Worm (Caenorhabditis elegans) whole organism, L4 larva: ENCODE measurements around the gene ucr-1.

Experiments used
- F26F4.8 ChIP-seq: fragments of 200-800 bp; sonication (Bioruptor generic); conservative IDR thresholded peaks from 2 replicates; pipeline ENCODE4 v1.3.6; 2022; ENCODE audit warnings: missing genetic modification characterization, missing compliant biosample characterization
- F49E8.2 ChIP-seq: sonication (generic microtip); optimal IDR thresholded peaks from 2 replicates; lab custom pipeline; 2016; ENCODE audit warnings: missing compliant biosample characterization, mild to moderate bottlenecking, missing genetic modification characterization, borderline replicate concordance
- R02D3.7 ChIP-seq: fragments of 150-350 bp; sonication (generic microtip); optimal IDR thresholded peaks from 3 replicates; lab custom pipeline; 2014; ENCODE audit warnings: missing biosample characterization, missing genetic modification characterization
- T20F7.1 ChIP-seq: fragments of 200-800 bp; sonication (Bioruptor generic); optimal IDR thresholded peaks from 2 replicates; lab custom pipeline; 2018; ENCODE audit warnings: mild to moderate bottlenecking, missing genetic modification characterization, missing compliant biosample characterization
- T26A8.4 ChIP-seq: fragments of 200-800 bp; sonication (Bioruptor generic); IDR thresholded peaks from 2 replicates; pipeline ENCODE4 v1.3.6; 2022; ENCODE audit warnings: missing genetic modification characterization, missing compliant biosample characterization
- Y105C5A.15 ChIP-seq: fragments of 200-800 bp; sonication (Bioruptor generic); IDR thresholded peaks from 2 replicates; pipeline ENCODE4 v1.3.6; 2022; ENCODE audit warnings: missing genetic modification characterization, missing compliant biosample characterization
- Y75B8A.6 ChIP-seq: fragments of 200-800 bp; sonication (Bioruptor generic); IDR thresholded peaks from 2 replicates; pipeline ENCODE4 v1.3.6; 2022; ENCODE audit warnings: missing genetic modification reagents, missing genetic modification characterization, missing compliant biosample characterization
- ZK337.2 ChIP-seq: fragments of 200-800 bp; sonication (Bioruptor generic); IDR thresholded peaks from 2 replicates; pipeline ENCODE4 v1.3.6; 2022; ENCODE audit warnings: missing genetic modification reagents, missing genetic modification characterization, missing compliant biosample characterization
- aly-2 ChIP-seq: sonication (generic microtip); optimal IDR thresholded peaks from 2 replicates; lab custom pipeline; 2018; ENCODE audit warnings: missing biosample characterization, missing genetic modification characterization
- ama-1 ChIP-seq: fragments of 150-350 bp; optimal IDR thresholded peaks from 2 replicates; lab custom pipeline; 2014; ENCODE audit warnings: inconsistent platforms, mixed read lengths
- arid-1 ChIP-seq: fragments of 200-800 bp; sonication (Bioruptor generic); conservative IDR thresholded peaks from 2 replicates; pipeline ENCODE4 v1.3.6; 2022; ENCODE audit warnings: missing genetic modification reagents, missing genetic modification characterization, missing compliant biosample characterization
- ceh-32 ChIP-seq: sonication (generic microtip); optimal IDR thresholded peaks from 2 replicates; lab custom pipeline; 2016; ENCODE audit warnings: mild to moderate bottlenecking, missing genetic modification characterization, missing compliant biosample characterization; ENCODE audit not compliant: poor library complexity
- ceh-44 ChIP-seq: fragments of 200-800 bp; sonication (Bioruptor generic); IDR thresholded peaks from 2 replicates; pipeline ENCODE4 v1.3.6; 2022; ENCODE audit warnings: missing genetic modification reagents, missing genetic modification characterization, missing compliant biosample characterization
- daf-12 ChIP-seq: fragments of 150-350 bp; optimal IDR thresholded peaks from 2 replicates; lab custom pipeline; 2014; ENCODE audit warnings: missing biosample characterization, missing genetic modification reagents, missing genetic modification characterization
- daf-8 ChIP-seq: fragments of 200-800 bp; sonication (Bioruptor generic); IDR thresholded peaks from 2 replicates; pipeline ENCODE4 v1.3.6; 2022; ENCODE audit warnings: missing genetic modification characterization, missing compliant biosample characterization
- dmd-6 ChIP-seq: fragments of 200-800 bp; sonication (Bioruptor generic); IDR thresholded peaks from 2 replicates; pipeline ENCODE4 v1.3.6; 2022; ENCODE audit warnings: missing genetic modification reagents, missing genetic modification characterization, missing compliant biosample characterization
- dmd-9 ChIP-seq: fragments of 200-800 bp; sonication (Bioruptor generic); IDR thresholded peaks from 2 replicates; pipeline ENCODE4 v1.3.6; 2022; ENCODE audit warnings: missing genetic modification reagents, missing genetic modification characterization, missing compliant biosample characterization
- dpl-1 ChIP-seq: fragments of 150-350 bp; optimal IDR thresholded peaks from 2 replicates; lab custom pipeline; 2014; ENCODE audit warnings: missing biosample characterization, missing genetic modification reagents, missing genetic modification characterization
- duxl-1 ChIP-seq: sonication (generic microtip); optimal IDR thresholded peaks from 2 replicates; lab custom pipeline; 2016; ENCODE audit warnings: mild to moderate bottlenecking, missing genetic modification characterization, moderate library complexity, missing compliant biosample characterization; ENCODE audit not compliant: poor library complexity
- fos-1 ChIP-seq: fragments of 150-350 bp; optimal IDR thresholded peaks from 2 replicates; lab custom pipeline; 2014; ENCODE audit warnings: missing biosample characterization, missing genetic modification characterization
- hlh-30 ChIP-seq: sonication (generic microtip); optimal IDR thresholded peaks from 2 replicates; lab custom pipeline; 2017; ENCODE audit warnings: antibody characterized with exemption, mild to moderate bottlenecking, missing genetic modification characterization, missing compliant biosample characterization; ENCODE audit not compliant: insufficient read depth
- hmg-1.1 ChIP-seq: fragments of 200-800 bp; sonication (Bioruptor generic); IDR thresholded peaks from 2 replicates; pipeline ENCODE4 v1.3.6; 2022; ENCODE audit warnings: missing genetic modification reagents, missing genetic modification characterization, missing compliant biosample characterization
- jun-1 ChIP-seq: fragments of 150-350 bp; optimal IDR thresholded peaks from 2 replicates; lab custom pipeline; 2014; ENCODE audit warnings: missing biosample characterization, missing genetic modification reagents, missing genetic modification characterization
- lin-15B ChIP-seq: fragments of 150-350 bp; sonication (generic microtip); optimal IDR thresholded peaks from 3 replicates; lab custom pipeline; 2014; ENCODE audit warnings: missing biosample characterization, missing genetic modification characterization
- lin-29 ChIP-seq: fragments of 200-800 bp; sonication (Bioruptor generic); IDR thresholded peaks from 2 replicates; pipeline ENCODE4 v1.3.6; 2022; ENCODE audit warnings: missing genetic modification reagents, missing genetic modification characterization, missing compliant biosample characterization
- lin-39 ChIP-seq: fragments of 150-350 bp; optimal IDR thresholded peaks from 2 replicates; lab custom pipeline; 2014; ENCODE audit warnings: missing biosample characterization, missing genetic modification reagents, missing genetic modification characterization
- madf-5 ChIP-seq, 2 experiments: fragments of 200-800 bp; sonication (Bioruptor generic); IDR thresholded peaks; 2 replicates each; pipeline ENCODE4 v1.3.6; 2022; ENCODE audit warnings: missing compliant biosample characterization in 2 of 2, missing genetic modification characterization in 2 of 2
- madf-9 ChIP-seq: fragments of 200-800 bp; sonication (Bioruptor generic); conservative IDR thresholded peaks from 2 replicates; pipeline ENCODE4 v1.3.6; 2022; ENCODE audit warnings: missing genetic modification reagents, missing genetic modification characterization, missing compliant biosample characterization
- mdl-1 ChIP-seq, 2 experiments: fragments of 150-350 bp in 1 of 2; sonication (generic microtip) in 1 of 2; optimal IDR thresholded peaks; 2 replicates each; lab custom pipeline; 2014 to 2017; ENCODE audit warnings: missing biosample characterization in 2 of 2, missing genetic modification characterization in 2 of 2
- mep-1 ChIP-seq: fragments of 150-350 bp; sonication (generic microtip); optimal IDR thresholded peaks from 3 replicates; lab custom pipeline; 2014; ENCODE audit warnings: missing biosample characterization, missing genetic modification characterization
- mxl-2 ChIP-seq: fragments of 200-800 bp; sonication (Bioruptor generic); conservative IDR thresholded peaks from 2 replicates; pipeline ENCODE4 v1.3.6; 2022; ENCODE audit warnings: missing genetic modification reagents, missing genetic modification characterization, missing compliant biosample characterization
- nhr-10 ChIP-seq: fragments of 150-350 bp; optimal IDR thresholded peaks from 2 replicates; lab custom pipeline; 2014; ENCODE audit warnings: missing biosample characterization, missing genetic modification characterization
- nhr-102 ChIP-seq: sonication (generic microtip); optimal IDR thresholded peaks from 2 replicates; lab custom pipeline; 2016; ENCODE audit warnings: mild to moderate bottlenecking, missing genetic modification characterization, moderate library complexity, missing compliant biosample characterization
- nhr-11 ChIP-seq: fragments of 150-350 bp; optimal IDR thresholded peaks from 2 replicates; lab custom pipeline; 2014; ENCODE audit warnings: missing biosample characterization, missing genetic modification characterization
- nhr-111 ChIP-seq: fragments of 200-800 bp; sonication (Bioruptor generic); optimal IDR thresholded peaks from 2 replicates; lab custom pipeline; 2018; ENCODE audit warnings: mild to moderate bottlenecking, missing genetic modification characterization, missing compliant biosample characterization
- nhr-237 ChIP-seq: sonication (generic microtip); optimal IDR thresholded peaks from 2 replicates; lab custom pipeline; 2017; ENCODE audit warnings: missing biosample characterization, missing genetic modification characterization
- nhr-25 ChIP-seq: sonication (generic microtip); optimal IDR thresholded peaks from 2 replicates; lab custom pipeline; 2017; ENCODE audit warnings: missing genetic modification characterization, mild to moderate bottlenecking, missing compliant biosample characterization, antibody characterized with exemption, moderate library complexity, borderline replicate concordance; ENCODE audit not compliant: insufficient read depth
- nhr-6 ChIP-seq: fragments of 150-350 bp; optimal IDR thresholded peaks from 2 replicates; lab custom pipeline; 2014; ENCODE audit warnings: missing biosample characterization, missing genetic modification characterization
- nhr-77 ChIP-seq: fragments of 150-350 bp; optimal IDR thresholded peaks from 2 replicates; lab custom pipeline; 2014; ENCODE audit warnings: missing biosample characterization, missing genetic modification characterization
- rbr-2 ChIP-seq: sonication (generic microtip); optimal IDR thresholded peaks from 2 replicates; lab custom pipeline; 2016; ENCODE audit warnings: missing genotype, missing genetic modification characterization, missing compliant biosample characterization
- set-16 ChIP-seq: fragments of 200-800 bp; sonication (Bioruptor generic); IDR thresholded peaks from 2 replicates; pipeline ENCODE4 v1.3.6; 2022; ENCODE audit warnings: missing genetic modification reagents, missing genetic modification characterization, missing compliant biosample characterization
- skn-1 ChIP-seq: fragments of 150-350 bp; optimal IDR thresholded peaks from 2 replicates; lab custom pipeline; 2014; ENCODE audit warnings: missing biosample characterization, missing genetic modification characterization
- snpc-4 ChIP-seq: fragments of 150-350 bp; optimal IDR thresholded peaks from 2 replicates; lab custom pipeline; 2014; ENCODE audit warnings: missing biosample characterization, missing genetic modification characterization
- tag-97 ChIP-seq: fragments of 200-800 bp; sonication (Bioruptor generic); IDR thresholded peaks from 2 replicates; pipeline ENCODE4 v1.3.6; 2022; ENCODE audit warnings: missing genetic modification characterization, missing compliant biosample characterization
- vab-7 ChIP-seq: fragments of 200-800 bp; sonication (Bioruptor generic); IDR thresholded peaks from 2 replicates; pipeline ENCODE4 v1.3.6; 2022; ENCODE audit warnings: missing genetic modification reagents, missing genetic modification characterization, missing compliant biosample characterization
- zag-1 ChIP-seq: fragments of 150-350 bp; optimal IDR thresholded peaks from 2 replicates; lab custom pipeline; 2014; ENCODE audit warnings: missing biosample characterization, missing genetic modification characterization
- zfp-2 ChIP-seq: sonication (generic microtip); optimal IDR thresholded peaks from 2 replicates; lab custom pipeline; 2016; ENCODE audit warnings: mild to moderate bottlenecking, missing genetic modification characterization, missing compliant biosample characterization
- ztf-7 ChIP-seq: fragments of 150-350 bp; optimal IDR thresholded peaks from 2 replicates; lab custom pipeline; 2014; ENCODE audit warnings: missing biosample characterization, missing genetic modification characterization

ucr-1 gene

DNA sequence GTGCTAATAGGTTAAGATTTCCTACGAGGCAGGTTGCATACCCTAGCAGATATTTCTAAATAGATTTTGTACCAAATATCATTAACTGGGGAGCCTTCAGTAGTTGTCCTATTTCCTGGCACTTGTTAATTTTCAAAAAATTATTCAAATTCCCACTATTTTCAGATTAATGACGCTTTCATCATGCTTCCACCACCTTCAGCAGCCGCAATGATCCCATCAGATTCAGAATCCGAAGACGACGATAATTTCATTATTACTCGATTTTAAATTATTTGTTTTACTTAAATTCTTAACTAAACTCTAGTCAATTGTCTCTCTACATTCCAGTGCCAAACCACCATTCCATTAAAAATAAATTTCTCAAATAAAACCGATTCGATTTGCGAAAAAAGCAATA lies 41.1 kb upstream of the ucr-1 start (continued):
- TF ChIP-seq ceh-44 (GFP tag; lab: Robert Waterston, UW) = no peak
- TF ChIP-seq nhr-25 (tag; lab: Kevin White, UChicago) = no peak
- TF ChIP-seq R02D3.7 (tag; lab: Kevin White, UChicago) = no peak
- peak; percentile 53 for TF ChIP-seq mep-1 (tag; lab: Kevin White, UChicago)
- TF ChIP-seq F49E8.2 = no peak
- peak; percentile 22 for TF ChIP-seq nhr-6 (tag; lab: Kevin White, UChicago)
- no peak for TF ChIP-seq dpl-1
- no peak for TF ChIP-seq lin-39

DNA sequence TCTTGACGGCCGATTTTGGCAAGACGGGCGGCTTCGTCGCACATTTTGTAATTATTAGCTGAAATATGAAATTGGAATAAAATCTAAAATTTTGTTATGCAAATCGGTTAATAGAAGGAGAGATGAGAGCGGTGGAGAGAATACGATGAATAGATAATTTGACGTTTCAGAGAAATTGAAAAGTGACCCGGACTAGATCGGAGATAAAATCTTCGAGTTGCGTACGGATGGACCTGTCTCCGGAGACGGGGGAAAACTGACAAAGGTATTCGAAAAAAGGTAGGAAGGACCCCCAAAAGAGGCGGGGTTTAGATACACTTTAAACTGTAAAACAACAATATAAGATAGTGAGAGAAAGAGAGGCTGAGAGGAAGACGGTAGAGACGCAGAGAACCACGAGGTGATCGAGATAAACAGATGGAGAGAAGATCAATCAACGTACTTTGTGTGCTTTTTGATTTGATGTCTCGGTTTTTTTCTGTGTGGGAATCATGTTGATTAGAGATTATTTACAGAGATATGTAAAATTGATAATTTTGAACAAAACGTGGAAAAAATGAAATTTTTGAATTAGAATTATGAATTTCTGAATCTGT lies 39.8 kb upstream of the ucr-1 start, which contains the start of gene F09F7.6:
TSS of gene F09F7.6 (minus strand) at position 64 of the 596 bp plus-strand sequence.
- TF ChIP-seq nhr-6 (tag; lab: Kevin White, UChicago) = peak; percentile 38
- TF ChIP-seq mep-1 (tag; lab: Kevin White, UChicago) = peak; percentile 71
- no peak for TF ChIP-seq R02D3.7 (tag; lab: Kevin White, UChicago)
- no peak for TF ChIP-seq ceh-44 (GFP tag; lab: Robert Waterston, UW)
- no peak for TF ChIP-seq daf-8
- no peak for TF ChIP-seq madf-5 (GFP tag; IDR thresholded peaks at IDR 0.05; lab: Robert Waterston, UW)
- TF ChIP-seq daf-12 (tag; lab: Kevin White, UChicago) = no peak
- TF ChIP-seq dmd-9 = no peak
- no peak for TF ChIP-seq set-16 (GFP tag; lab: Robert Waterston, UW)
- peak; percentile 24 for TF ChIP-seq nhr-102
- peak; percentile 92 for TF ChIP-seq ama-1 (lab: Kevin White, UChicago)
- TF ChIP-seq mdl-1 (tag; optimal IDR thresholded peaks at IDR 0.05; lab: Kevin White, UChicago) = peak; percentile 82 to 94
- TF ChIP-seq dmd-6 = peak; percentile 81
- no peak for TF ChIP-seq dpl-1
- no peak for TF ChIP-seq Y105C5A.15 (GFP tag; lab: Robert Waterston, UW)
- TF ChIP-seq nhr-10 (tag; lab: Kevin White, UChicago) = peak; percentile 2
- no peak for TF ChIP-seq jun-1 (tag; lab: Kevin White, UChicago)
- TF ChIP-seq ZK337.2 (GFP tag; lab: Robert Waterston, UW) = no peak
- peak; percentile 67 for TF ChIP-seq nhr-11 (tag; lab: Kevin White, UChicago)
- TF ChIP-seq aly-2 (tag; lab: Kevin White, UChicago) = no peak
- no peak for TF ChIP-seq fos-1 (tag; lab: Kevin White, UChicago)
- TF ChIP-seq zag-1 (tag; lab: Kevin White, UChicago) = no peak
- TF ChIP-seq mxl-2 (GFP tag; lab: Robert Waterston, UW) = no peak
- TF ChIP-seq lin-39 = no peak
- TF ChIP-seq ztf-7 (tag; lab: Kevin White, UChicago) = peak; percentile 13
- TF ChIP-seq snpc-4 (tag; lab: Kevin White, UChicago) = no peak
- no peak for TF ChIP-seq arid-1 (GFP tag; lab: Robert Waterston, UW)
- TF ChIP-seq nhr-111 = no peak
- no peak for TF ChIP-seq lin-29 (GFP tag; lab: Robert Waterston, UW)
- no peak for TF ChIP-seq ceh-32 (tag; lab: Kevin White, UChicago)
- no peak for TF ChIP-seq nhr-25 (tag; lab: Kevin White, UChicago)
- no peak for TF ChIP-seq skn-1 (tag; lab: Kevin White, UChicago)
- TF ChIP-seq F26F4.8 (GFP tag; lab: Robert Waterston, UW) = no peak
- TF ChIP-seq nhr-77 (tag; lab: Kevin White, UChicago) = peak; percentile 84
- TF ChIP-seq hmg-1.1 (GFP tag; lab: Robert Waterston, UW) = no peak
- no peak for TF ChIP-seq nhr-237 (tag; lab: Kevin White, UChicago)
- TF ChIP-seq madf-9 = no peak
- TF ChIP-seq vab-7 (GFP tag; lab: Robert Waterston, UW) = no peak
- peak; percentile 9 for TF ChIP-seq T20F7.1
- TF ChIP-seq hlh-30 (tag; lab: Kevin White, UChicago) = peak; percentile 92
- TF ChIP-seq Y75B8A.6 (GFP tag; lab: Robert Waterston, UW) = no peak
- no peak for TF ChIP-seq tag-97 (GFP tag; lab: Robert Waterston, UW)
- TF ChIP-seq T26A8.4 (GFP tag; lab: Robert Waterston, UW) = no peak
- no peak for TF ChIP-seq duxl-1 (tag; lab: Kevin White, UChicago)
- TF ChIP-seq lin-15B (tag; lab: Kevin White, UChicago) = no peak
- no peak for TF ChIP-seq zfp-2 (tag; lab: Kevin White, UChicago)
- TF ChIP-seq rbr-2 = no peak
